Worm (Caenorhabditis elegans) whole organism, dauer: ENCODE results near the gene ints-11.

Source experiments
- unc-62 ChIP-seq: sonication (generic microtip); optimal IDR thresholded peaks from 2 replicates; lab custom pipeline; 2017; ENCODE audit warnings: missing biosample characterization, missing genetic modification reagents, missing genetic modification characterization

The ints-11 gene

ce11 chrII:8152711-8153325 is 9.5 kb upstream of the ints-11 start:
- no peak for TF ChIP-seq unc-62 (GFP tag; lab: Kevin White, UChicago)

DNA sequence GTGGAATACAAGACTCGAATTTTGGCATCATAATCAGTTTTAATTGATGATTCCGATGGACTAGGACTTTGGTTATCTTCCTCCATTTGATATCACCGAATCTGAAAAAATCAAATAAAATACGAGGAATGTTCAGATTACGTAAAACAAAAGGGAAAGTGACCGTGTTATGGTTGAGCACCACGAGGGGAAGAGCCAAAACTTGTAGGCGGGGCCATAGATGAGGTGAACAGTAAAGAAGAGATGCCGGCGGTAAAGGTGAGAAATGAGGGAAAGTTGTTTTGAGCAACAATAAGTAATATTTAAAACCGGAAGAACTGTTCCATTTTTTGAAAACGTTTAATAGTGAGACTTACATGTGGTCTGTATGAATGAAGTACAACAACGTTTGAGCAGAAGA is 6.7 kb upstream of the ints-11 start, which contains the start of gene F10B5.3:
Gene F10B5.3 (minus strand): TSS at position 101 of the 400 bp plus-strand sequence.
- TF ChIP-seq unc-62 (GFP tag; lab: Kevin White, UChicago), result no peak

- no peak for TF ChIP-seq unc-62 (GFP tag; lab: Kevin White, UChicago)
Observed at ce11 chrII:8144543-8144942, 1.3 kb upstream of the ints-11 start, which contains the start of gene F10B5.2. Gene F10B5.2 (plus strand): TSS chrII:8144762.

- TF ChIP-seq unc-62 (GFP tag; lab: Kevin White, UChicago), result no peak
Observed at ce11 chrII:8141135-8141534, 2.1 kb downstream of the ints-11 start.

ce11 chrII:8138015-8138546 is 5.2 kb downstream of the ints-11 start, which contains the start of gene cdc-48.2:
Gene cdc-48.2 (plus strand): TSS chrII:8138496.
- no peak for TF ChIP-seq unc-62 (GFP tag; lab: Kevin White, UChicago)

DNA sequence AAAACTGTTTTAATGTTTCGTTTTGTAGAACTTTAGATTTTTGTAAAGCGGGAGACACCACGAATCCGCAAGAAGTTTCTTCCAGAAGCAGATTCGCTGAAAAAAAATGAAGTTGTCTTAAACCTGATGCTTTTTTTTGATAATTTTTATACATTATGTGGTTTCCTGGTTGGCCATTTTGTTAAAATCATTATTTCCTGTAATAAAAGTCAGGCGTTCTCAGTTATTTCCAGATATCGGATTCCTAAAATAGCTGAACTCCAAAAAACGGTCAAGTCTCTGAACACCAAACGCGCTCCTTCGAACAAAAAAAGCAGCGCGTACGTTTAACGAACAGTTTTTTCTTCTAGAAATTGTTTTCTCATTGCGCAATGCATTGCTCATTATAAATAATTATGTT is 5.9 kb downstream of the ints-11 start:
- no peak for TF ChIP-seq unc-62 (GFP tag; lab: Kevin White, UChicago)

DNA sequence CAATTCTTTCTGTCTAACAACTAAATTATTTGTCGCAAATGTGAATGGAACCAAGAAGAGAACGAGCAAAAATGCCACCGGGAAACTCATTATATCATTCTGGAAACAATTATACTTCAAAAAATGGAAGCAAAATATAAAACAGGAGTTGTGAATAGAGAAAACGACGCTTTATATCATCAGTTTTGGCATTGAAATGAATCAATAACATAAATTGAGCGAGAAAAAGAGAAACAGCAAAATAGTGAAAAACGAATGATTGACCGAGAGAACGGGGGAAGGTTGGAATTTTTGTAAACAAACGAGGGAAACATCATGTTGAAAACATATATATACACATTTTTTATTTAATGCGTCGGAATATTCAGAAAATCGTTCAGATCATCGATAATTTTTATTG is 6.5 kb downstream of the ints-11 start, which contains the start of gene ctns-1:
Gene ctns-1 (minus strand): TSS at position 101 of the 400 bp plus-strand sequence.
- TF ChIP-seq unc-62 (GFP tag; lab: Kevin White, UChicago), result no peak

DNA sequence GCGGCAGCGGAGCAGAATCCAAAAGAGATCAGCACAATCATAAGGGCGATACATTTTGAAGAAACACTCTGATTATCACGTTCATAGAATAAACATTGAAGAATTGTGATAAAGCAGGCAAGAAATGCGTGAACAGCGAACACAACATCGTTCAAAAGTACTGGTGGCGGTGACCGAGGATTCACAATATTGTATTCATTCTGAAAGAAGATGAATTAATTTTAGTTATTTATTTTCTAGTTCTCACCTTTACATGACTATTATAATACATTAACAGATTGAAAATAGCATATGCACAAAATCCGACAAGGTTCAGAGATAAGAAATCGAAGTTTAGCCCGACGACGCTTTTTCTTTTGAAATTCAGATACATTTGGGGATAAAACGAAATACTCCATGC is 7.3 kb downstream of the ints-11 start:
- TF ChIP-seq unc-62 (GFP tag; lab: Kevin White, UChicago), result no peak

DNA sequence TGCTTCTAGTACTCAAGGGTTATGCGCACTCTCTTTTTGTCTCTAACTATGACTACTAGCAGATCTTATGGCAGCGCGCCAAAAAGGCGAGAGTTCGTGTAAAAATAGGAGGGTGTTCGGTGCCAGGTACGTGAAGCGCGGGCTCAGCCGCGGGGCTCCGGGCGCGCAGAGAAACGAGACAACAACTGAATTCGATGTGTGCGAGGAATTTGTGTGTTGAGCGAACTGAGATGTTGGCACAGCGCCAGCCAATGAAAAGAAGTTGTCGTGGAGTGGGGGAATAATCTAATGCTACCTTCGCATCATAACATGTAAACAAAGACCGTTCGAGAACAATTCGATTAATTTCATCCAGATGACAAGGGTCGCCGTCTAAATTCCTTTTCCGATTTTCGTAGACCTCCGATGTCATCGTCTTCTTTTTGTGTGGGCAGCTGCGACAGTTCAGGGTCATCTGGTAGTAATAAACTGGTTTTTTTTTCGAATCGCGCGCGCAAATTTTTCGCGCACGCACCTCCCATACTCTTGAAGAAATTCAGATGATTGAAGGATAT is 11.8 kb downstream of the ints-11 start:
- no peak for TF ChIP-seq unc-62 (GFP tag; lab: Kevin White, UChicago)

DNA sequence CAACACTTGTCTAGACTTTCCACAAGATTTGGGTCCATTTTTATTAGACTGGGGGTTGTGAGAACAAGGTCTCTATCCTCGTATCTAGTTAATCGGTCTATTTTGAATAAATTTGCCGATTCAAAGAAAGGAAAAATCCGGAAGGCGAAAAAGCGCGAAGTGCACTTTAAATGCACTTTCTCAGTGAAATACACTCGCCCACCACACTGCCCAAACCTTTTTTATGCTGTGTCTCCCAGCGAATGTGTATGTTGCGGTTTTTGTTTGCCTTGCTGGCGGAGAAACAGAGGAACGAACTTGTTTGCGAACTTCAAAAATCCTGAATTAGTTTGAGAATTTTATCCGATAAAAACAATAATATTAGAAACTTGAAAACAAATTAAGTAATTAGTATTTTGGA is 12.5 kb downstream of the ints-11 start:
- TF ChIP-seq unc-62 (GFP tag; lab: Kevin White, UChicago), result no peak

ce11 chrII:8129495-8130010 is 13.7 kb downstream of the ints-11 start, which contains the start of gene ulp-4:
Gene ulp-4 (plus strand): TSS chrII:8129960.
- no peak for TF ChIP-seq unc-62 (GFP tag; lab: Kevin White, UChicago)

DNA sequence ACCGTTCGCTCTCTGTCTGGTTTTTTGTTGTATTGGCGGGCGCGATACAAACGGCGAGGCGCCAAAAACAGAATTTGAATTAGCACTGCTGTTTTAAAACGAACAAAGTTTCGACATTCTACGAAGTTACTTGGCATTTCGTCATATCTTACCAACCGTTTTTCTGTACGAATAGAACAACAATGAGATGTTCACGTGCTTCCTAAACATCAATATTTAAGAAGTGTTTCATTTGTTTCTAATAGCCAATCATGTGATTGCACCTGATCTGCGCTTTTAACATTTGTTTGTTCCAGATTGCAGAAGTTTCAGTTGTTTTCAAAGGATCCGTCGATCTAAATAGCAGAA is 14.3 kb downstream of the ints-11 start:
- TF ChIP-seq unc-62 (GFP tag; lab: Kevin White, UChicago), result no peak

DNA sequence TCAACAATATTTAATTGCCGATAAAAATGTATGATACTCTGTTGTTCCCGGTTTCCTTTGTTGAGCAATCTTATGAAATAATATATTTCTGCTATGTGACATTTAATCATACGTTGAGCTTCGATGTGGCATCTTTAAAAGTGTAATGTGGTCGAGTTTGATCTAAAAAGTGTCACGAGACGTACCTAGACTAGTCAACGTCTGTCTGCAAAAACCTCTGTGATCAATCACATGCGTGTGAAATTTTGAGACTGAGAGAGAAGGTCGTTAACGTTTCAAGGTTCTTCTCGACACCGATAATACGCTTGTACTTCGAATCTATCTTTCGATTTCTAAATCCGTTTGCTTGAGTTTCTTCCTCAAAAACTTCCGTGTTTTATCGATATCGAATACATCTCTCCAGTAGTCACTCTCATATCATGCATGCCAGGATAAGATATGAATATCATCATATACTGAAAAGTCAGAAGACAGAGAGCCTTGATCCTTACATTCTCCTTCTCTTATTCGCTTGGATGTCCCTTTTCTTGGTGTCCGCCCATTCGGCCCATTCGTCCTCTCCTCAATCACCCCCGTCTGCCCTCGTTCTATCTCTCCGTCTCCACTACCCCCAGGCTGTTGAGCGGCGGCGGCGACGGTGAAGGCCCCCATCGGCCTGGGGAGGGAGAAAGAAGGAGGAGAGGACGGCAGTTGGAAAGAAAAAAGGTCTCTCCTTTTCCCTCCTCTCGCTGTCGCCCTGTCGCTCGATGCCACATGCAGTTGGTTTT is 14.8 kb downstream of the ints-11 start:
- TF ChIP-seq unc-62 (GFP tag; lab: Kevin White, UChicago), result no peak

- TF ChIP-seq unc-62 (GFP tag; lab: Kevin White, UChicago), result no peak
Observed at ce11 chrII:8127794-8128193, 15.5 kb downstream of the ints-11 start.

DNA sequence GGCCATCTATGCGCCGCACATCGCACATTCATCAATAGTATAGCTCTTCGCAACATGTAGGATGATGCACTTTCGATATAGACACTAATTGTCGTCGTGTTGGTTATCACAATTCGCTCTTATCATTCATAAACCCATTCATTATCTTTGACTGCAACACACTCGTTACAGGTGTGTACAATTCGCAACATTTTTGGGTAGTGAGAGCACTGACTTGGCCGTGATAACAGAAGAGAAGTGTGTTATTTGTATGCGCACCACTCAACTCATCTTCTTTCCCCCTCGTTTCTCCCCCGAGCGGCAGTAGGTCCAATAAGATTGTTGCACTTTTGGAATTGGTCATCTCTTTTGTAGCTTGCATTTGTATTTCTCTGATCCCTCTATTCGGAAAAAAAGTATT is 16.0 kb downstream of the ints-11 start:
- TF ChIP-seq unc-62 (GFP tag; lab: Kevin White, UChicago), result no peak

- no peak for TF ChIP-seq unc-62 (GFP tag; lab: Kevin White, UChicago)
Observed at ce11 chrII:8126617-8127016, 16.7 kb downstream of the ints-11 start.
